Worm (Caenorhabditis elegans) whole organism, mixed stage, embryonic: ENCODE results near the gene brc-2.
A peak's percentile ranks its signal among the peaks of the same experiment; 100 is the strongest.

Experiments used
- M03D4.4 ChIP-seq: sonication (generic microtip); optimal IDR thresholded peaks from 2 replicates; lab custom pipeline; 2017; ENCODE audit warnings: mild to moderate bottlenecking, missing genetic modification characterization, missing compliant biosample characterization
- bed-3 ChIP-seq: fragments of 200-800 bp; sonication (Bioruptor generic); optimal IDR thresholded peaks from 3 replicates; lab custom pipeline; 2018; ENCODE audit warnings: mild to moderate bottlenecking, missing genetic modification characterization, moderate library complexity, missing compliant biosample characterization
- blmp-1 ChIP-seq: fragments of 150-350 bp; optimal IDR thresholded peaks from 2 replicates; lab custom pipeline; 2014; ENCODE audit warnings: missing biosample characterization, missing genetic modification characterization
- ceh-39 ChIP-seq: fragments of 150-350 bp; optimal IDR thresholded peaks from 2 replicates; lab custom pipeline; 2014; ENCODE audit warnings: missing biosample characterization, missing genetic modification characterization
- ceh-43 ChIP-seq: fragments of 200-800 bp; sonication (Bioruptor generic); optimal IDR thresholded peaks from 2 replicates; lab custom pipeline; 2018; ENCODE audit warnings: mild to moderate bottlenecking, missing genetic modification characterization, moderate library complexity, missing compliant biosample characterization
- ces-1 ChIP-seq: fragments of 150-350 bp; optimal IDR thresholded peaks from 2 replicates; lab custom pipeline; 2014; ENCODE audit warnings: missing biosample characterization, missing genetic modification reagents, missing genetic modification characterization
- cnd-1 ChIP-seq: fragments of 200-800 bp; sonication (Bioruptor generic); optimal IDR thresholded peaks from 2 replicates; lab custom pipeline; 2018; ENCODE audit warnings: mild to moderate bottlenecking, missing genetic modification characterization, missing compliant biosample characterization
- flh-1 ChIP-seq: fragments of 200-800 bp; sonication (Bioruptor generic); optimal IDR thresholded peaks from 2 replicates; lab custom pipeline; 2018; ENCODE audit warnings: mild to moderate bottlenecking, missing genetic modification characterization, moderate library complexity, missing compliant biosample characterization
- ham-2 ChIP-seq: fragments of 200-800 bp; sonication (Bioruptor generic); optimal IDR thresholded peaks from 2 replicates; lab custom pipeline; 2018; ENCODE audit warnings: mild to moderate bottlenecking, missing genetic modification characterization, missing compliant biosample characterization
- hlh-1 ChIP-seq: fragments of 150-350 bp; optimal IDR thresholded peaks from 2 replicates; lab custom pipeline; 2014; ENCODE audit warnings: missing biosample characterization, missing genetic modification reagents, missing genetic modification characterization
- lin-13 ChIP-seq: fragments of 150-350 bp; optimal IDR thresholded peaks from 2 replicates; lab custom pipeline; 2014; ENCODE audit warnings: missing biosample characterization, missing genetic modification characterization
- lin-32 ChIP-seq: fragments of 200-800 bp; sonication (Bioruptor generic); optimal IDR thresholded peaks from 2 replicates; lab custom pipeline; 2018; ENCODE audit warnings: mild to moderate bottlenecking, missing genetic modification characterization, missing compliant biosample characterization
- lsy-2 ChIP-seq: fragments of 150-350 bp; optimal IDR thresholded peaks from 2 replicates; lab custom pipeline; 2014; ENCODE audit warnings: missing biosample characterization, missing genetic modification characterization
- mep-1 ChIP-seq: fragments of 150-350 bp; optimal IDR thresholded peaks from 2 replicates; lab custom pipeline; 2017; ENCODE audit warnings: missing biosample characterization, missing genetic modification reagents, missing genetic modification characterization, inconsistent platforms
- mls-2 ChIP-seq: sonication (generic microtip); optimal IDR thresholded peaks from 2 replicates; lab custom pipeline; 2016; ENCODE audit warnings: mild to moderate bottlenecking, missing genetic modification characterization, moderate library complexity, missing compliant biosample characterization
- nhr-12 ChIP-seq: fragments of 150-350 bp; optimal IDR thresholded peaks from 2 replicates; lab custom pipeline; 2014; ENCODE audit warnings: missing biosample characterization, missing genetic modification characterization
- nhr-2 ChIP-seq: fragments of 150-350 bp; optimal IDR thresholded peaks from 2 replicates; lab custom pipeline; 2014; ENCODE audit warnings: missing biosample characterization, missing genetic modification characterization
- nhr-237 ChIP-seq: fragments of 150-350 bp; optimal IDR thresholded peaks from 2 replicates; lab custom pipeline; 2014; ENCODE audit warnings: missing biosample characterization, missing genetic modification characterization
- nhr-28 ChIP-seq: fragments of 150-350 bp; optimal IDR thresholded peaks from 2 replicates; lab custom pipeline; 2014; ENCODE audit warnings: missing biosample characterization, missing genetic modification characterization
- pha-4 ChIP-seq: fragments of 150-350 bp; optimal IDR thresholded peaks from 2 replicates; lab custom pipeline; 2018; ENCODE audit warnings: missing biosample characterization, missing genetic modification reagents, missing genetic modification characterization
- sem-2 ChIP-seq: fragments of 200-800 bp; sonication (Bioruptor generic); optimal IDR thresholded peaks from 2 replicates; lab custom pipeline; 2018; ENCODE audit warnings: mild to moderate bottlenecking, missing genetic modification characterization, missing compliant biosample characterization
- snpc-4 ChIP-seq: fragments of 150-350 bp; optimal IDR thresholded peaks from 2 replicates; lab custom pipeline; 2014; ENCODE audit warnings: missing biosample characterization, missing genetic modification characterization
- sptf-1 ChIP-seq: sonication (generic microtip); optimal IDR thresholded peaks from 2 replicates; lab custom pipeline; 2017; ENCODE audit warnings: mild to moderate bottlenecking, missing genetic modification characterization, moderate library complexity, missing compliant biosample characterization
- tbx-8 ChIP-seq: fragments of 200-800 bp; sonication (Bioruptor generic); optimal IDR thresholded peaks from 2 replicates; lab custom pipeline; 2018; ENCODE audit warnings: mild to moderate bottlenecking, missing genetic modification characterization, moderate library complexity, missing compliant biosample characterization
- unc-120 ChIP-seq: sonication (generic microtip); optimal IDR thresholded peaks from 2 replicates; lab custom pipeline; 2017; ENCODE audit warnings: missing genetic modification characterization, missing compliant biosample characterization; ENCODE audit not compliant: poor library complexity, severe bottlenecking
- unc-39 ChIP-seq: fragments of 150-350 bp; optimal IDR thresholded peaks from 2 replicates; lab custom pipeline; 2014; ENCODE audit warnings: missing biosample characterization, missing genetic modification characterization
- unc-62 ChIP-seq: fragments of 150-350 bp; optimal IDR thresholded peaks from 2 replicates; lab custom pipeline; 2014; ENCODE audit warnings: missing biosample characterization, missing genetic modification reagents, missing genetic modification characterization
- zip-8 ChIP-seq: fragments of 150-350 bp; optimal IDR thresholded peaks from 2 replicates; lab custom pipeline; 2014; ENCODE audit warnings: missing biosample characterization, missing genetic modification characterization
- ztf-11 ChIP-seq: fragments of 150-350 bp; optimal IDR thresholded peaks from 2 replicates; lab custom pipeline; 2014; ENCODE audit warnings: missing biosample characterization, missing genetic modification characterization

brc-2 gene

ce11 chrIII:6880797-6881196 is 22.1 kb downstream of the brc-2 start, which contains the start of gene K04C2.7:
Gene K04C2.7, plus strand, starts transcription at chrIII:6881097.
- TF ChIP-seq lin-32 (no peak), blmp-1 (tag; lab: Kevin White, UChicago) (no peak), zip-8 (tag; lab: Kevin White, UChicago) (no peak), M03D4.4 (no peak), tbx-8 (GFP tag; lab: Kevin White, UChicago) (no peak), hlh-1 (tag; lab: Kevin White, UChicago) (no peak), sptf-1 (tag; lab: Kevin White, UChicago) (no peak)

- TF ChIP-seq sptf-1 (tag; lab: Kevin White, UChicago) = no peak
- TF ChIP-seq nhr-12 = no peak
- no peak for TF ChIP-seq cnd-1 (tag; lab: Kevin White, UChicago)
- no peak for TF ChIP-seq lin-32
- TF ChIP-seq ceh-43 (GFP tag; lab: Kevin White, UChicago) = no peak
- TF ChIP-seq nhr-2 = no peak
- TF ChIP-seq lin-13 (tag; lab: Kevin White, UChicago) = no peak
- no peak for TF ChIP-seq mep-1 (tag; lab: Kevin White, UChicago)
- no peak for TF ChIP-seq pha-4 (tag; lab: Kevin White, UChicago)
- no peak for TF ChIP-seq hlh-1 (tag; lab: Kevin White, UChicago)
- TF ChIP-seq blmp-1 (tag; lab: Kevin White, UChicago) = no peak
- TF ChIP-seq flh-1 (GFP tag; lab: Kevin White, UChicago) = no peak
- TF ChIP-seq sem-2 (GFP tag; lab: Kevin White, UChicago) = no peak
- no peak for TF ChIP-seq lsy-2 (tag; lab: Kevin White, UChicago)
- TF ChIP-seq unc-120 (tag; lab: Kevin White, UChicago) = no peak
- TF ChIP-seq ztf-11 = no peak
Observed at ce11 chrIII:6873724-6874123, 29.2 kb downstream of the brc-2 start.

- no peak for TF ChIP-seq pha-4 (tag; lab: Kevin White, UChicago)
- TF ChIP-seq zip-8 (tag; lab: Kevin White, UChicago) = no peak
- TF ChIP-seq tbx-8 (GFP tag; lab: Kevin White, UChicago) = no peak
- no peak for TF ChIP-seq lsy-2 (tag; lab: Kevin White, UChicago)
- no peak for TF ChIP-seq nhr-237 (tag; lab: Kevin White, UChicago)
Observed at ce11 chrIII:6872534-6873150, 30.3 kb downstream of the brc-2 start, which contains the start of gene K04C2.3. Gene K04C2.3, plus strand, starts transcription at chrIII:6873089.

ce11 chrIII:6871668-6872067 is 31.2 kb downstream of the brc-2 start:
- TF ChIP-seq tbx-8 (GFP tag; lab: Kevin White, UChicago) (no peak), ceh-43 (GFP tag; lab: Kevin White, UChicago) (no peak), nhr-28 (no peak), nhr-237 (tag; lab: Kevin White, UChicago) (no peak), ham-2 (no peak), lin-13 (tag; lab: Kevin White, UChicago) (no peak), unc-62 (GFP tag; lab: Kevin White, UChicago) (no peak), bed-3 (GFP tag; lab: Kevin White, UChicago) (no peak), cnd-1 (tag; lab: Kevin White, UChicago) (no peak), mep-1 (tag; lab: Kevin White, UChicago) (no peak), mls-2 (tag; lab: Kevin White, UChicago) (no peak), lin-32 (no peak), ces-1 (GFP tag; lab: Kevin White, UChicago) (no peak), nhr-2 (peak; percentile 46), flh-1 (GFP tag; lab: Kevin White, UChicago) (no peak), snpc-4 (tag; lab: Kevin White, UChicago) (no peak), unc-39 (tag; lab: Kevin White, UChicago) (no peak), hlh-1 (tag; lab: Kevin White, UChicago) (peak; percentile 52)

ce11 chrIII:6871067-6871466 is 31.8 kb downstream of the brc-2 start:
- no peak for TF ChIP-seq tbx-8 (GFP tag; lab: Kevin White, UChicago)
- no peak for TF ChIP-seq ceh-43 (GFP tag; lab: Kevin White, UChicago)
- no peak for TF ChIP-seq ces-1 (GFP tag; lab: Kevin White, UChicago)
- TF ChIP-seq mls-2 (tag; lab: Kevin White, UChicago) = no peak
- no peak for TF ChIP-seq ceh-39
- no peak for TF ChIP-seq cnd-1 (tag; lab: Kevin White, UChicago)
- TF ChIP-seq nhr-2 = no peak
- no peak for TF ChIP-seq mep-1 (tag; lab: Kevin White, UChicago)
- TF ChIP-seq lin-32 = no peak
- no peak for TF ChIP-seq nhr-237 (tag; lab: Kevin White, UChicago)
